Worm (Caenorhabditis elegans) whole organism, early embryonic: ENCODE data around the gene Y43F8B.20.

Experiments
- F13C5.2 ChIP-seq: sonication (generic microtip); optimal IDR thresholded peaks from 2 replicates; lab custom pipeline; 2017; ENCODE audit warnings: mild to moderate bottlenecking, missing genetic modification characterization, inconsistent platforms, missing compliant biosample characterization
- ama-1 ChIP-seq: fragments of 150-350 bp; optimal IDR thresholded peaks from 2 replicates; lab custom pipeline; 2014
- scrt-1 ChIP-seq: fragments of 200-800 bp; sonication (Bioruptor generic); IDR thresholded peaks from 2 replicates; pipeline ENCODE4 v1.3.6; 2022; ENCODE audit warnings: missing genetic modification characterization, missing compliant biosample characterization

ce11 chrV:19512260-19512947 is 37.2 kb downstream of the Y43F8B.20 start, which contains the start of gene Y43F8B.19:
- TF ChIP-seq ama-1 (lab: Kevin White, UChicago) (no peak), scrt-1 (GFP tag; lab: Robert Waterston, UW) (no peak), F13C5.2 (no peak)
